Worm (Caenorhabditis elegans): ENCODE data around the gene W02D7.6.

DNA sequence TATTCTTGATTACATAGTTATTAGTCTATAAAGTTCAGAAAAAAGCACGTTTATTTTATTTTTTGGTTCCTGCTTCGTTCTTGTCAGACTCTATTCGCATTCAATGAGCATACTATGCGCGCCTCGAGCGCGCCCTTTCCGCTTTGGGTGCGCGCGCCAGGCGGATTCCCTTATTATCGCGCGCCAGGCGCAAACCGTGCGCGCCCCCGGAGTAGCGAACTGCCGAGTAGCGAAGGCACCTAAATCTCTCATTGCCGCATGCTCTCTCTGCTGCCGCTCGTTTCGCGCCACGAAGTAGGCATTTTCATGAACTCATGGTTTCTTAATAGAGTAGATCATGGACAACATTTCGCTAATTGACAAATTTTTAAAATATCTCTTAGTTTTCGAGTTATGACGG, 25.8 kb upstream of the W02D7.6 start:
- TF ChIP-seq ama-1 (optimal IDR thresholded peaks at IDR 0.05) (no peak), scrt-1 (GFP tag; IDR thresholded peaks at IDR 0.05) (no peak), hmg-4 (GFP tag; optimal IDR thresholded peaks at IDR 0.05) (no peak), pes-1 (GFP tag; IDR thresholded peaks at IDR 0.05) (no peak), tbx-11 (GFP tag; IDR thresholded peaks at IDR 0.05) (no peak), aly-1 (tag; optimal IDR thresholded peaks at IDR 0.05) (no peak), tbx-37 (GFP tag; conservative IDR thresholded peaks at IDR 0.05) (no peak), ets-7 (tag; optimal IDR thresholded peaks at IDR 0.05) (no peak), ceh-36 (tag; optimal IDR thresholded peaks at IDR 0.05) (no peak), sea-1 (GFP tag; conservative IDR thresholded peaks at IDR 0.05) (no peak), F13C5.2 (tag; optimal IDR thresholded peaks at IDR 0.05) (no peak)
